Worm (Caenorhabditis elegans) whole organism, L2 larva: ENCODE data around the gene Y37H2A.1.
A peak's percentile ranks its signal among the peaks of the same experiment; 100 is the strongest.

Source experiments
- C34F6.9 ChIP-seq: fragments of 150-350 bp; optimal IDR thresholded peaks from 2 replicates; lab custom pipeline; 2014; ENCODE audit warnings: missing biosample characterization, missing genetic modification characterization
- F13H6.1 ChIP-seq: sonication (generic microtip); optimal IDR thresholded peaks from 2 replicates; lab custom pipeline; 2016; ENCODE audit warnings: missing genetic modification characterization, missing compliant biosample characterization
- R02D3.7 ChIP-seq: fragments of 150-350 bp; optimal IDR thresholded peaks from 2 replicates; lab custom pipeline; 2014; ENCODE audit warnings: missing biosample characterization, missing genetic modification characterization
- Y55F3AM.14 ChIP-seq: fragments of 200-800 bp; sonication (Bioruptor generic); optimal IDR thresholded peaks from 2 replicates; lab custom pipeline; 2018; ENCODE audit warnings: mild to moderate bottlenecking, missing genetic modification characterization, missing compliant biosample characterization
- alr-1 ChIP-seq: fragments of 150-350 bp; optimal IDR thresholded peaks from 2 replicates; lab custom pipeline; 2014; ENCODE audit warnings: missing biosample characterization, missing genetic modification characterization
- aly-2 ChIP-seq: fragments of 150-350 bp; optimal IDR thresholded peaks from 2 replicates; lab custom pipeline; 2014; ENCODE audit warnings: missing biosample characterization, missing genetic modification characterization
- ama-1 ChIP-seq: fragments of 150-350 bp; optimal IDR thresholded peaks from 2 replicates; lab custom pipeline; 2018; ENCODE audit warnings: inconsistent platforms
- ceh-82 ChIP-seq: fragments of 150-350 bp; optimal IDR thresholded peaks from 2 replicates; lab custom pipeline; 2014; ENCODE audit warnings: missing biosample characterization, missing genetic modification characterization
- crh-2 ChIP-seq: sonication (generic microtip); optimal IDR thresholded peaks from 2 replicates; lab custom pipeline; 2017; ENCODE audit warnings: missing biosample characterization, missing genetic modification characterization
- egl-27 ChIP-seq: sonication (generic microtip); optimal IDR thresholded peaks from 3 replicates; lab custom pipeline; 2017; ENCODE audit warnings: missing biosample characterization, missing genetic modification reagents, missing genetic modification characterization
- elt-3 ChIP-seq: sonication (generic microtip); optimal IDR thresholded peaks from 2 replicates; lab custom pipeline; 2017; ENCODE audit warnings: missing biosample characterization, missing genetic modification characterization
- fos-1 ChIP-seq: fragments of 150-350 bp; optimal IDR thresholded peaks from 2 replicates; lab custom pipeline; 2014; ENCODE audit warnings: missing biosample characterization, missing genetic modification characterization
- lin-11 ChIP-seq: fragments of 150-350 bp; sonication (generic microtip); optimal IDR thresholded peaks from 2 replicates; lab custom pipeline; 2014; ENCODE audit warnings: missing biosample characterization, missing genetic modification characterization, inconsistent platforms, mixed read lengths
- lin-13 ChIP-seq: fragments of 150-350 bp; optimal IDR thresholded peaks from 2 replicates; lab custom pipeline; 2014; ENCODE audit warnings: missing biosample characterization, missing genetic modification reagents, missing genetic modification characterization
- lsy-2 ChIP-seq, 2 experiments: fragments of 150-350 bp in 1 of 2; sonication (generic microtip) in 1 of 2; optimal IDR thresholded peaks; 2 replicates each; lab custom pipeline; 2014 to 2017; ENCODE audit warnings: missing biosample characterization in 2 of 2, missing genetic modification characterization in 2 of 2
- mab-5 ChIP-seq: fragments of 150-350 bp; optimal IDR thresholded peaks from 2 replicates; lab custom pipeline; 2014; ENCODE audit warnings: missing biosample characterization, missing genetic modification characterization
- mbf-1 ChIP-seq: sonication (generic microtip); optimal IDR thresholded peaks from 2 replicates; lab custom pipeline; 2017; ENCODE audit warnings: missing biosample characterization, missing genetic modification characterization
- mdl-1 ChIP-seq, 2 experiments: fragments of 150-350 bp in 1 of 2; sonication (generic microtip) in 1 of 2; optimal IDR thresholded peaks; 2 replicates each; lab custom pipeline; 2017; ENCODE audit warnings: missing biosample characterization in 2 of 2, missing genetic modification characterization in 2 of 2
- nhr-10 ChIP-seq: sonication (generic microtip); optimal IDR thresholded peaks from 2 replicates; lab custom pipeline; 2017; ENCODE audit warnings: missing biosample characterization, missing genetic modification characterization
- nhr-11 ChIP-seq: fragments of 150-350 bp; optimal IDR thresholded peaks from 2 replicates; lab custom pipeline; 2014; ENCODE audit warnings: missing biosample characterization, missing genetic modification characterization
- nhr-12 ChIP-seq: fragments of 150-350 bp; optimal IDR thresholded peaks from 2 replicates; lab custom pipeline; 2014; ENCODE audit warnings: missing biosample characterization, missing genetic modification characterization
- nhr-129 ChIP-seq: fragments of 150-350 bp; optimal IDR thresholded peaks from 2 replicates; lab custom pipeline; 2014; ENCODE audit warnings: missing biosample characterization, missing genetic modification characterization
- nhr-21 ChIP-seq: fragments of 150-350 bp; optimal IDR thresholded peaks from 2 replicates; lab custom pipeline; 2014; ENCODE audit warnings: missing biosample characterization, missing genetic modification characterization
- nhr-237 ChIP-seq: fragments of 150-350 bp; optimal IDR thresholded peaks from 2 replicates; lab custom pipeline; 2014; ENCODE audit warnings: missing biosample characterization, missing genetic modification characterization
- nhr-6 ChIP-seq: fragments of 150-350 bp; optimal IDR thresholded peaks from 2 replicates; lab custom pipeline; 2014; ENCODE audit warnings: missing biosample characterization, missing genetic modification characterization
- peb-1 ChIP-seq: fragments of 150-350 bp; optimal IDR thresholded peaks from 2 replicates; lab custom pipeline; 2014; ENCODE audit warnings: missing biosample characterization, missing genetic modification characterization
- sem-4 ChIP-seq: fragments of 150-350 bp; optimal IDR thresholded peaks from 2 replicates; lab custom pipeline; 2014; ENCODE audit warnings: missing biosample characterization, missing genetic modification reagents, missing genetic modification characterization
- skn-1 ChIP-seq: sonication (generic microtip); optimal IDR thresholded peaks from 2 replicates; lab custom pipeline; 2017; ENCODE audit warnings: missing biosample characterization, missing genetic modification characterization
- sma-3 ChIP-seq: sonication (generic microtip); optimal IDR thresholded peaks from 2 replicates; lab custom pipeline; 2016; ENCODE audit warnings: missing genetic modification reagents, missing genetic modification characterization, missing compliant biosample characterization
- sma-9 ChIP-seq, 2 experiments: fragments of 150-350 bp in 1 of 2; sonication (generic microtip) in 1 of 2; optimal IDR thresholded peaks; 2 replicates each; lab custom pipeline; 2014 to 2016; ENCODE audit warnings: missing genetic modification characterization in 2 of 2, mild to moderate bottlenecking in 1 of 2, missing biosample characterization in 1 of 2, missing compliant biosample characterization in 1 of 2, missing genetic modification reagents in 1 of 2, moderate library complexity in 1 of 2
- snpc-4 ChIP-seq: fragments of 150-350 bp; optimal IDR thresholded peaks from 2 replicates; lab custom pipeline; 2014; ENCODE audit warnings: missing biosample characterization, missing genetic modification characterization
- unc-55 ChIP-seq: fragments of 150-350 bp; sonication (generic microtip); optimal IDR thresholded peaks from 3 replicates; lab custom pipeline; 2014; ENCODE audit warnings: missing biosample characterization, missing genetic modification reagents, missing genetic modification characterization
- zag-1 ChIP-seq: fragments of 150-350 bp; optimal IDR thresholded peaks from 2 replicates; lab custom pipeline; 2014; ENCODE audit warnings: missing biosample characterization, missing genetic modification characterization

The Y37H2A.1 gene

DNA sequence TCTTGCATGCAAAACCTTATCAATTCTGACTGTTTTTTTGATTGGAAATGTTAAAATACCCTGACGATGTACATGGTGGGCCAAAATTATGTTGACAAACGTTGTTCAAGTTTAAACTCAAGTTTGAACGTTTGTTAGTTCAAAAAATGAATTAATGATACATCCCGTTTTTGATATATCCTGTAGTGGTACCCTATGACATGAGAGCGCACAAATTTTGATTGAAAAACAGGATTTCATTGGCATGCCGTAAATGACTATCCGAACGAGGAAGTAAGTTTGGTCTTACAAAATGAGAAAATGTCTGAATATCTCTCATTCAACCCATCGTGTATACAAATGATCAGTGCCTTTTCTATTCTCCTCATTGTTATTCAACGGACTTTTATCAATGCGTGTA lies 33.1 kb downstream of the Y37H2A.1 start, which contains the start of gene Y37H2A.11:
Gene Y37H2A.11, plus strand, starts transcription at position 301 of the 400 bp plus-strand sequence.
- TF ChIP-seq mbf-1 (tag; lab: Kevin White, UChicago) (no peak), aly-2 (no peak), nhr-21 (tag; lab: Kevin White, UChicago) (no peak), alr-1 (tag; lab: Kevin White, UChicago) (no peak), nhr-10 (tag; lab: Kevin White, UChicago) (no peak), snpc-4 (tag; lab: Kevin White, UChicago) (no peak), nhr-6 (tag; lab: Kevin White, UChicago) (no peak), nhr-11 (no peak), nhr-12 (tag; lab: Kevin White, UChicago) (no peak), R02D3.7 (tag; lab: Kevin White, UChicago) (no peak), C34F6.9 (tag; lab: Kevin White, UChicago) (no peak), egl-27 (no peak)

- TF ChIP-seq ceh-82 (tag; lab: Kevin White, UChicago) = no peak
- no peak for TF ChIP-seq nhr-129 (tag; lab: Kevin White, UChicago)
- TF ChIP-seq ama-1 = no peak
- no peak for TF ChIP-seq lin-11 (tag; lab: Kevin White, UChicago)
- no peak for TF ChIP-seq lsy-2 (tag; optimal IDR thresholded peaks at IDR 0.05; lab: Kevin White, UChicago)
- no peak for TF ChIP-seq alr-1 (tag; lab: Kevin White, UChicago)
- no peak for TF ChIP-seq unc-55 (GFP tag; lab: Kevin White, UChicago)
These were observed 34.5 kb downstream of the Y37H2A.1 start, which contains the start of gene Y37H2A.13 for ce11 chrV:18142549-18142948. Y37H2A.13 (plus strand) TSS chrV:18142849.

DNA sequence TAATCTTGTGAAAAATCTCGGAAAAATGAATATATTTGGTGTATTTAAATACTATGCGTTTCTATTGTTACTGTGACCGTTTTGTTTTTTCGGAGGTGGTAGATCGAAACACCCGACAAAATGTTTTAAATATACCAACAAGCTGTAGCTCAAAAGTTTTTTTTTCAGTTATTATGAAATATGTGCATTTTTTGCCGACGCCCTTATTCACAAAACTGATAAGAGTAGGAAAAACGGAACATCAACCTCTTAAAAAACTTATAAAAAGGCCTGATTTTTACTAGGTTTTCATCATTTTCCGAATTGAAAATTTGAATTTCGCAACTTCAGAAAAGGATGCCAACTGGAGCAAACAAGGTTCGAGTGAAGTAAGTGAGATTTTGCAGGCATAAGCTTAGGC lies 35.4 kb downstream of the Y37H2A.1 start, which contains the start of gene Y37H2A.14:
Gene Y37H2A.14, plus strand, starts transcription at position 301 of the 400 bp plus-strand sequence.
- no peak for TF ChIP-seq egl-27
- no peak for TF ChIP-seq nhr-12 (tag; lab: Kevin White, UChicago)
- no peak for TF ChIP-seq skn-1 (tag; lab: Kevin White, UChicago)
- no peak for TF ChIP-seq C34F6.9 (tag; lab: Kevin White, UChicago)
- no peak for TF ChIP-seq F13H6.1 (tag; lab: Kevin White, UChicago)
- TF ChIP-seq zag-1 (tag; lab: Kevin White, UChicago) = no peak
- TF ChIP-seq Y55F3AM.14 (GFP tag; lab: Kevin White, UChicago) = no peak
- no peak for TF ChIP-seq nhr-6 (tag; lab: Kevin White, UChicago)
- no peak for TF ChIP-seq elt-3 (tag; lab: Kevin White, UChicago)
- no peak for TF ChIP-seq nhr-10 (tag; lab: Kevin White, UChicago)
- TF ChIP-seq mab-5 (tag; lab: Kevin White, UChicago) = no peak
- no peak for TF ChIP-seq unc-55 (GFP tag; lab: Kevin White, UChicago)
- no peak for TF ChIP-seq lin-13 (GFP tag; lab: Kevin White, UChicago)

DNA sequence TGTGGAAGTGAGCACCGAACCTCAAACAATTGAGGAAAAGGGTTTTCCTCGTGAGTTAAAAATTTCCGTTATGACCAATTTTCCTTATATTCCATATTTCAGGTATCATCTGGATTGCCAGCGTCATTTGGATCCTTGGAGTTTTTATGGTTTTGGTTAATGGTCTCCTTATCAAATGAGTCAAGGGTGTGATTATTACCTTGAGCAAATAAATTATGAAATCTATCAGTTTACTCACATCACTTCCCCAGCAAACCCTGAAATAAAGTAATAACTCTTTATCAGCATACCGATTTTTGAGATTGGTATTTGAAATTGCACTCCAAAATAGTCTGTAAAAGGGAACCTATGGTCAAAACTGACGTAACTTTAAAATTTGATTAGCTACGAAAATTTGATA lies 36.4 kb downstream of the Y37H2A.1 start:
- no peak for TF ChIP-seq sem-4 (tag; lab: Kevin White, UChicago)
- no peak for TF ChIP-seq crh-2 (tag; lab: Kevin White, UChicago)
- TF ChIP-seq nhr-11 = no peak
- no peak for TF ChIP-seq mdl-1 (tag; optimal IDR thresholded peaks at IDR 0.05; lab: Kevin White, UChicago)
- TF ChIP-seq nhr-12 (tag; lab: Kevin White, UChicago) = no peak
- no peak for TF ChIP-seq lin-13 (GFP tag; lab: Kevin White, UChicago)
- TF ChIP-seq F13H6.1 (tag; lab: Kevin White, UChicago) = no peak
- TF ChIP-seq sma-3 = no peak
- TF ChIP-seq nhr-237 (tag; lab: Kevin White, UChicago) = no peak

DNA sequence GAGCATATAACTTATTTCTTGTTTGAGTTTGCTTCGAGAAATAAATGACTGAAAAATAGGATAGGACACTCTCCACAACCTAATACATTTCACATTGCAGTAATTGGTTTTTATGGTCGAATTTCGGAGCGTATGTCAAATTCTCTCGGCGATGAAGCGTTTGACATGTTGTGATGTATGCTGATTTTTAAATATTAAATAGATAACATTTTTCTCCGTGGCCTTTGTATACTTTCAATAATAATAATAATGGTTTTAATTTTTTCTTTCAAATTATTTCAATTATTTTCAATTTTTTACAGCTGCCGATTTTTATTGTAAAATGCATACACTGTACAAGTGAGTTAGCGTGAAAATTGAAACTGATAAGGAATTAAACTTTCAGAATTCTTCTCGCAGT lies 38.0 kb downstream of the Y37H2A.1 start, which contains the start of gene C14A6.3:
Gene C14A6.3, plus strand, starts transcription at position 301 of the 400 bp plus-strand sequence.
- TF ChIP-seq fos-1 (tag; lab: Kevin White, UChicago) = peak; percentile 4
- TF ChIP-seq C34F6.9 (tag; lab: Kevin White, UChicago) = no peak

DNA sequence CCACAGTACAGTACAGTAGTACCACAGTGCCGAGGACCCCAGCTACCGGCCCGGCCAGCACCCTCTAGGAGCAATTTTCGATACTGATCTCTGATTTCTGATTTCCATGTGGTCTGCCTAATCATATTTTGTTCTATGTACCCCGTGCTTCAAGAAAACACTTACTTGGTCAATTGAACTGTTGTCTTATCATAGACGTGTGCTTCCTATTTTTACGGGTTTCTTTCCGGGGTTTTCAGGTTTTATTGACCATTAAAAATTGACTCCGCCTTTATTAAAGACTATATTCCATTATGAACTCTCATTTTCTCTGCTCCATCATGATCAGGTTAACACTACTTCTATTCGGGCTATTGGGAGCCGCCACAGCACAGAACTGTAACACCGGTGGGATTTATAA lies 49.6 kb downstream of the Y37H2A.1 start, which contains the start of gene clec-48:
Gene clec-48, plus strand, starts transcription at position 320 of the 400 bp plus-strand sequence.
- no peak for TF ChIP-seq peb-1
- peak; percentile 13 for TF ChIP-seq sma-9 (GFP tag; optimal IDR thresholded peaks at IDR 0.05; lab: Kevin White, UChicago)
- TF ChIP-seq sma-9 (tag; optimal IDR thresholded peaks at IDR 0.05; lab: Kevin White, UChicago) = no peak
- TF ChIP-seq, all 48 proteins: peak for 1
